Worm (Caenorhabditis elegans): Measurements from ENCODE around the gene K03H1.9.

DNA sequence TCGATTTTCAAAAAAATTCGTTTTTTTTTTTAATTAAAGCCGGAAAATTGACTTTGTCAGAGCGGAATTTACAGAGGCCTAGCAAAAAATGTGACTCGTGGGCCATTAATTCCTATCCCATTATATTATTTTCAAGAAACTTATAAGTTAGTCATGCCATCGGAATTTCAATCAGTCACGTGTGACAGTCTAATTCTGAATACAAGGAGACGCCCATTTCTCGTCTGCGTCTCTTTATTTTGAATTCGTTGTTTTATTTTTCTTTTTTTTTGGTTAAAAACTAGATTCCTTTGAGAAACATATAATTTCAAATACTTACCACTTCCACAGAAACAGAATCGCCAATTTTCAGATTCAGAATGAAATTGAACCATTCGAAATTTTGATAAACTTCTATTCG lies 32.5 kb downstream of the K03H1.9 start:
- TF ChIP-seq jun-1 (tag; optimal IDR thresholded peaks at IDR 0.05) (no peak), pha-4 (GFP tag; IDR thresholded peaks at IDR 0.05) (no peak), pha-4 (tag; optimal IDR thresholded peaks at IDR 0.05) (no peak)

Data from whole organism, L4 larva.